Worm (Caenorhabditis elegans) whole organism, L4 larva: ENCODE results near the gene try-5.

ENCODE experiments used
- F44E2.7 ChIP-seq: fragments of 200-800 bp; sonication (Bioruptor generic); IDR thresholded peaks from 2 replicates; pipeline ENCODE4 v2.1.2; 2022; ENCODE audit warnings: missing genetic modification characterization, missing compliant biosample characterization
- R02D3.7 ChIP-seq: fragments of 150-350 bp; sonication (generic microtip); optimal IDR thresholded peaks from 3 replicates; lab custom pipeline; 2014; ENCODE audit warnings: missing biosample characterization, missing genetic modification characterization
- Y105C5A.15 ChIP-seq: fragments of 200-800 bp; sonication (Bioruptor generic); IDR thresholded peaks from 2 replicates; pipeline ENCODE4 v1.3.6; 2022; ENCODE audit warnings: missing genetic modification characterization, missing compliant biosample characterization
- ZK337.2 ChIP-seq: fragments of 200-800 bp; sonication (Bioruptor generic); IDR thresholded peaks from 2 replicates; pipeline ENCODE4 v1.3.6; 2022; ENCODE audit warnings: missing genetic modification reagents, missing genetic modification characterization, missing compliant biosample characterization
- ZK546.5 ChIP-seq, 2 experiments: sonication (generic microtip); optimal IDR thresholded peaks; 2 replicates each; lab custom pipeline; 2017; ENCODE audit warnings: missing biosample characterization in 2 of 2, missing genetic modification characterization in 2 of 2
- aha-1 ChIP-seq: fragments of 150-350 bp; peaks from one replicate; lab custom pipeline; 2014; ENCODE audit warnings: missing biosample characterization, missing genetic modification characterization
- ama-1 ChIP-seq: fragments of 150-350 bp; optimal IDR thresholded peaks from 2 replicates; lab custom pipeline; 2014; ENCODE audit warnings: inconsistent platforms, mixed read lengths
- attf-4 ChIP-seq: sonication (generic microtip); optimal IDR thresholded peaks from 3 replicates; lab custom pipeline; 2017; ENCODE audit warnings: missing biosample characterization, missing genetic modification characterization
- ceh-20 ChIP-seq: fragments of 200-800 bp; sonication (Bioruptor generic); IDR thresholded peaks from 2 replicates; pipeline ENCODE4 v1.3.6; 2022; ENCODE audit warnings: missing genetic modification reagents, missing genetic modification characterization, missing compliant biosample characterization
- ceh-44 ChIP-seq: fragments of 200-800 bp; sonication (Bioruptor generic); IDR thresholded peaks from 2 replicates; pipeline ENCODE4 v1.3.6; 2022; ENCODE audit warnings: missing genetic modification reagents, missing genetic modification characterization, missing compliant biosample characterization
- ceh-82 ChIP-seq: sonication (generic microtip); optimal IDR thresholded peaks from 2 replicates; lab custom pipeline; 2017; ENCODE audit warnings: missing biosample characterization, missing genetic modification characterization
- daf-12 ChIP-seq: fragments of 150-350 bp; optimal IDR thresholded peaks from 2 replicates; lab custom pipeline; 2014; ENCODE audit warnings: missing biosample characterization, missing genetic modification reagents, missing genetic modification characterization
- dmd-6 ChIP-seq: fragments of 200-800 bp; sonication (Bioruptor generic); IDR thresholded peaks from 2 replicates; pipeline ENCODE4 v1.3.6; 2022; ENCODE audit warnings: missing genetic modification reagents, missing genetic modification characterization, missing compliant biosample characterization
- dmd-8 ChIP-seq: fragments of 200-800 bp; sonication (Bioruptor generic); IDR thresholded peaks from 2 replicates; pipeline ENCODE4 v1.3.6; 2022; ENCODE audit warnings: missing genetic modification characterization, missing compliant biosample characterization
- dve-1 ChIP-seq: sonication (generic microtip); optimal IDR thresholded peaks from 2 replicates; lab custom pipeline; 2017; ENCODE audit warnings: antibody characterized with exemption, mild to moderate bottlenecking, missing genetic modification characterization, missing compliant biosample characterization; ENCODE audit not compliant: insufficient read depth
- egl-27 ChIP-seq: sonication (generic microtip); optimal IDR thresholded peaks from 3 replicates; lab custom pipeline; 2017; ENCODE audit warnings: missing biosample characterization, missing genetic modification reagents, missing genetic modification characterization
- egl-43 ChIP-seq: fragments of 200-800 bp; sonication (Bioruptor generic); IDR thresholded peaks from 2 replicates; pipeline ENCODE4 v1.3.6; 2022; ENCODE audit warnings: missing genetic modification reagents, missing genetic modification characterization, missing compliant biosample characterization
- fos-1 ChIP-seq: fragments of 150-350 bp; optimal IDR thresholded peaks from 2 replicates; lab custom pipeline; 2014; ENCODE audit warnings: missing biosample characterization, missing genetic modification characterization
- hlh-11 ChIP-seq: fragments of 200-800 bp; sonication (Bioruptor generic); optimal IDR thresholded peaks from 2 replicates; lab custom pipeline; 2018; ENCODE audit warnings: mild to moderate bottlenecking, missing genetic modification characterization, missing compliant biosample characterization
- hlh-30 ChIP-seq: sonication (generic microtip); optimal IDR thresholded peaks from 2 replicates; lab custom pipeline; 2017; ENCODE audit warnings: antibody characterized with exemption, mild to moderate bottlenecking, missing genetic modification characterization, missing compliant biosample characterization; ENCODE audit not compliant: insufficient read depth
- lin-1 ChIP-seq: fragments of 200-800 bp; sonication (Bioruptor generic); IDR thresholded peaks from 2 replicates; pipeline ENCODE4 v1.3.6; 2022; ENCODE audit warnings: missing genetic modification reagents, missing genetic modification characterization, missing compliant biosample characterization
- lin-29 ChIP-seq: fragments of 200-800 bp; sonication (Bioruptor generic); IDR thresholded peaks from 2 replicates; pipeline ENCODE4 v1.3.6; 2022; ENCODE audit warnings: missing genetic modification reagents, missing genetic modification characterization, missing compliant biosample characterization
- lir-3 ChIP-seq: sonication (generic microtip); optimal IDR thresholded peaks from 2 replicates; lab custom pipeline; 2016; ENCODE audit warnings: mild to moderate bottlenecking, missing genetic modification characterization, missing compliant biosample characterization
- madf-5 ChIP-seq, 2 experiments: fragments of 200-800 bp; sonication (Bioruptor generic); IDR thresholded peaks; 2 replicates each; pipeline ENCODE4 v1.3.6; 2022; ENCODE audit warnings: missing compliant biosample characterization in 2 of 2, missing genetic modification characterization in 2 of 2
- madf-9 ChIP-seq: fragments of 200-800 bp; sonication (Bioruptor generic); conservative IDR thresholded peaks from 2 replicates; pipeline ENCODE4 v1.3.6; 2022; ENCODE audit warnings: missing genetic modification reagents, missing genetic modification characterization, missing compliant biosample characterization
- mdl-1 ChIP-seq, 2 experiments: fragments of 150-350 bp in 1 of 2; sonication (generic microtip) in 1 of 2; optimal IDR thresholded peaks; 2 replicates each; lab custom pipeline; 2014 to 2017; ENCODE audit warnings: missing biosample characterization in 2 of 2, missing genetic modification characterization in 2 of 2
- mep-1 ChIP-seq: fragments of 150-350 bp; sonication (generic microtip); optimal IDR thresholded peaks from 3 replicates; lab custom pipeline; 2014; ENCODE audit warnings: missing biosample characterization, missing genetic modification characterization
- mes-2 ChIP-seq: sonication (generic microtip); optimal IDR thresholded peaks from 2 replicates; lab custom pipeline; 2016; ENCODE audit warnings: missing genotype, mild to moderate bottlenecking, missing genetic modification characterization, missing compliant biosample characterization; ENCODE audit not compliant: poor library complexity, severe bottlenecking
- mxl-2 ChIP-seq: fragments of 200-800 bp; sonication (Bioruptor generic); conservative IDR thresholded peaks from 2 replicates; pipeline ENCODE4 v1.3.6; 2022; ENCODE audit warnings: missing genetic modification reagents, missing genetic modification characterization, missing compliant biosample characterization
- mxl-3 ChIP-seq: fragments of 200-800 bp; sonication (Bioruptor generic); optimal IDR thresholded peaks from 2 replicates; lab custom pipeline; 2018; ENCODE audit warnings: mild to moderate bottlenecking, missing genetic modification characterization, missing compliant biosample characterization
- nhr-10 ChIP-seq: fragments of 150-350 bp; optimal IDR thresholded peaks from 2 replicates; lab custom pipeline; 2014; ENCODE audit warnings: missing biosample characterization, missing genetic modification characterization
- nhr-25 ChIP-seq: sonication (generic microtip); optimal IDR thresholded peaks from 2 replicates; lab custom pipeline; 2017; ENCODE audit warnings: missing genetic modification characterization, mild to moderate bottlenecking, missing compliant biosample characterization, antibody characterized with exemption, moderate library complexity, borderline replicate concordance; ENCODE audit not compliant: insufficient read depth
- nhr-42 ChIP-seq: fragments of 200-800 bp; sonication (Bioruptor generic); IDR thresholded peaks from 2 replicates; pipeline ENCODE4 v1.3.6; 2022; ENCODE audit warnings: missing genetic modification characterization, missing compliant biosample characterization
- nhr-77 ChIP-seq: fragments of 150-350 bp; optimal IDR thresholded peaks from 2 replicates; lab custom pipeline; 2014; ENCODE audit warnings: missing biosample characterization, missing genetic modification characterization
- pha-4 ChIP-seq, 2 experiments: fragments of 150-350 bp in 1 of 2; fragments of 200-800 bp in 1 of 2; sonication (Bioruptor generic) in 1 of 2; IDR thresholded peaks in 1 of 2; optimal IDR thresholded peaks in 1 of 2; 2 replicates each; pipeline versions ENCODE4 v1.3.6 to Lab custom; 2014 to 2022; ENCODE audit warnings: missing genetic modification characterization in 2 of 2, missing genetic modification reagents in 2 of 2, missing biosample characterization in 1 of 2, missing compliant biosample characterization in 1 of 2
- rbr-2 ChIP-seq: sonication (generic microtip); optimal IDR thresholded peaks from 2 replicates; lab custom pipeline; 2016; ENCODE audit warnings: missing genotype, missing genetic modification characterization, missing compliant biosample characterization
- saeg-2 ChIP-seq: fragments of 200-800 bp; sonication (Bioruptor generic); IDR thresholded peaks from 2 replicates; pipeline ENCODE4 v1.3.6; 2022; ENCODE audit warnings: missing genetic modification reagents, missing genetic modification characterization, missing compliant biosample characterization
- skn-1 ChIP-seq: fragments of 150-350 bp; optimal IDR thresholded peaks from 2 replicates; lab custom pipeline; 2014; ENCODE audit warnings: missing biosample characterization, missing genetic modification characterization
- tag-97 ChIP-seq: fragments of 200-800 bp; sonication (Bioruptor generic); IDR thresholded peaks from 2 replicates; pipeline ENCODE4 v1.3.6; 2022; ENCODE audit warnings: missing genetic modification characterization, missing compliant biosample characterization
- unc-39 ChIP-seq: sonication (generic microtip); optimal IDR thresholded peaks from 2 replicates; lab custom pipeline; 2017; ENCODE audit warnings: missing biosample characterization, missing genetic modification characterization
- zag-1 ChIP-seq: fragments of 150-350 bp; optimal IDR thresholded peaks from 2 replicates; lab custom pipeline; 2014; ENCODE audit warnings: missing biosample characterization, missing genetic modification characterization
- zip-2 ChIP-seq: fragments of 150-350 bp; optimal IDR thresholded peaks from 2 replicates; lab custom pipeline; 2014; ENCODE audit warnings: missing biosample characterization, missing genetic modification characterization
- ztf-7 ChIP-seq: fragments of 150-350 bp; optimal IDR thresholded peaks from 2 replicates; lab custom pipeline; 2014; ENCODE audit warnings: missing biosample characterization, missing genetic modification characterization

Gene try-5

DNA sequence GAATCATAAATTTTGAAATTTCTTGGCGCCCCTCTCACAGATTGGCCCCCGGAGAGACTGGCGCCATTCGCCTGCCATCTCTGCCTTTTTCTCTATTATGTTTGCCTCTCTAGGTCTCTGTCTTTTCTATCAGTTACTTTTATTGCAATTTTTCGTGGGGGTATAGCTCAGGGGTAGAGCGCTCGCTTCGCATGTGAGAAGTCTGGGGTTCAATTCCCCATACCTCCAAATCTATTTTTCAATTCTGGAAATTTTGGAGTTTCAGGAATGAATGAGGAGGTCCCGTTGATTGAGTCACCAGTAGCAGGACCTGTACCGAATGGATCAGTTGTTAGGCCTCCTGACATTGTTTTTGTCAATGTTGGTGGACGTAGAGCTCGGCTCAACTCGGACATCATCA lies 28.8 kb upstream of the try-5 start, which contains the start of gene kvs-3 (continued):
- TF ChIP-seq ceh-44 (GFP tag; lab: Robert Waterston, UW) (peak; percentile 90), nhr-42 (GFP tag; lab: Robert Waterston, UW) (no peak), hlh-30 (tag; lab: Kevin White, UChicago) (peak; percentile 62), R02D3.7 (no peak), mxl-2 (GFP tag; lab: Robert Waterston, UW) (peak; percentile 87), hlh-11 (no peak), nhr-25 (no peak), zag-1 (no peak), unc-39 (tag; lab: Kevin White, UChicago) (no peak), lin-29 (GFP tag; lab: Robert Waterston, UW) (peak; percentile 76), mep-1 (tag; lab: Kevin White, UChicago) (no peak), ztf-7 (peak; percentile 29), pha-4 (GFP tag; IDR thresholded peaks at IDR 0.05; lab: Robert Waterston, UW) (peak; percentile 95), pha-4 (tag; optimal IDR thresholded peaks at IDR 0.05; lab: Kevin White, UChicago) (no peak), tag-97 (GFP tag; lab: Robert Waterston, UW) (0 out of 2 replicates have a peak, but pooled peaks have one; percentile 52), nhr-10 (no peak), F44E2.7 (peak; percentile 96), ama-1 (lab: Kevin White, UChicago) (no peak), madf-9 (peak; percentile 80), ZK546.5 (tag; optimal IDR thresholded peaks at IDR 0.05; lab: Kevin White, UChicago) (no peak), ceh-82 (tag; lab: Kevin White, UChicago) (no peak), lin-1 (GFP tag; lab: Robert Waterston, UW) (peak; percentile 92), daf-12 (no peak), fos-1 (tag; lab: Kevin White, UChicago) (no peak), madf-5 (GFP tag; IDR thresholded peaks at IDR 0.05; lab: Robert Waterston, UW) (peak in 1 of 2 experiments; percentile 94; a peak in 2 of 4 replicates), dmd-8 (peak; percentile 99), zip-2 (peak; percentile 37), saeg-2 (GFP tag; lab: Robert Waterston, UW) (peak; percentile 82; the same call in 1 of the 2 replicates)

DNA sequence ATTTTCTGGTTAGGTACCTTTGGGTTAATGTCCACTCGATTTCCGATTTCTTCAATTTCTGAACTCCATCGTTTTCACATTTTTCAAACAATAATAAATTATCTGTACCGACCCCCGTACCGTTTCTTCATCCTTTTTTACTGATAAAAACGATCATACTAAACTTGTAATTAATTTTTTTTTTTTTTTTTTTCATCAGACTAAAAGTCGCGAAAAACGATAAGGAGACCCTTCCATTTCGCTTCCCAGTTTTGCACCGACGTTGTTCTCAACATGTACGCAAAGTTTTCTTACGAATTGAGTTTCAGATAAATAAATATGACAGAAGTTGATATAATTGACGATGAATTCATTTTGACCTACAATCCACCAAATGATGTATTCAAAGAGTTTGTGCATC lies 25.7 kb upstream of the try-5 start, which contains the start of gene F44A2.7:
Gene F44A2.7, plus strand, starts transcription at position 301 of the 400 bp plus-strand sequence.
- TF ChIP-seq attf-4 (tag; lab: Kevin White, UChicago) (no peak), dmd-6 (GFP tag; lab: Robert Waterston, UW) (0 out of 2 replicates have a peak, but pooled peaks have one; percentile 21), egl-43 (GFP tag; lab: Robert Waterston, UW) (no peak), mes-2 (tag; lab: Kevin White, UChicago) (no peak)
- TF ChIP-seq, all 104 proteins: peak for 1

DNA sequence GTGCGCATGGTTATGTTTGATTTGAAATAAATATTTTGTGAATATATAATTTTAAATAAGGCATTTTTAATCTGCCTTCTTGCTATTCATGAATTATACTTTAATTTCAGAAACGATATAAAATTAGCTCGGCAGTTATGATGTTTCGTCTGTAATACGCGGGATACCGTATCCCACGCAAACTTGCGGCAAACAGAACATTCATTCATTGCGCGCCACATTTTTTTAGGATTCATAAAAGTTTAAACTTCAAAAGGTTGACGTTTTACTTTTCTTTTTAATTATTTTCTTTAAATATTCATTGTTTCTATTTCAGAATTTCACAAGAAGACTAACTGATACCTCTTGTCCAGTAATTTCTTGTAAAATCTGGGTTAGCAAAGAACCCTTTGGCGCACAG lies 24.0 kb upstream of the try-5 start, which contains the start of gene tag-153:
Gene tag-153, plus strand, starts transcription at position 200 of the 400 bp plus-strand sequence.
- TF ChIP-seq ZK337.2 (GFP tag; lab: Robert Waterston, UW) = no peak

DNA sequence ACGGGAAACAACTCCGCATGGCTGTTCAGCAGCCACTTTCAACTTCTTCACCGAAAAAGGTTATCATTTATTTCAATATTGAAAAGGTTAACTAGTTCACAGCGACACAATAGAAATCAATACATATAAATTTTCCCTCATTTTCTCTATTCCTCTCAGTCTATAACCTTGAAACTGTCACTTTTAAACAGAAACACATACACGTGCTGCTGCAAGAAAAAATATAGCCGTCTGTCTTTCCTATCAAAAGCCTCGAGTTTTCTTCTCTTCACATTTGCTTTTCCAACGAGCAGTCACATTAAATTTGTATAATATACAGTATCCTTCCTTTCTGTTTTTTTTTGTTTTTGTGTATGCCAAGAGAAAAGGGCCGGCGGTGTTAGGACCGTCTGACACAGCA lies 22.7 kb upstream of the try-5 start:
- TF ChIP-seq rbr-2 (no peak), aha-1 (tag; lab: Kevin White, UChicago) (peak; percentile 53), mdl-1 (tag; optimal IDR thresholded peaks at IDR 0.05; lab: Kevin White, UChicago) (peak; percentile 4 to 42), lin-29 (GFP tag; lab: Robert Waterston, UW) (no peak), nhr-25 (no peak), nhr-42 (GFP tag; lab: Robert Waterston, UW) (no peak), ceh-20 (GFP tag; lab: Robert Waterston, UW) (no peak), mxl-3 (GFP tag; lab: Kevin White, UChicago) (peak; percentile 56), hlh-30 (tag; lab: Kevin White, UChicago) (peak; percentile 56), egl-27 (tag; lab: Kevin White, UChicago) (no peak), zip-2 (no peak), ceh-44 (GFP tag; lab: Robert Waterston, UW) (no peak), nhr-77 (no peak), tag-97 (GFP tag; lab: Robert Waterston, UW) (no peak), skn-1 (tag; lab: Kevin White, UChicago) (no peak), lir-3 (no peak), dve-1 (tag; lab: Kevin White, UChicago) (peak; percentile 6), egl-43 (GFP tag; lab: Robert Waterston, UW) (no peak), ama-1 (lab: Kevin White, UChicago) (no peak), Y105C5A.15 (GFP tag; lab: Robert Waterston, UW) (no peak)
